Fruit fly (Drosophila melanogaster): ENCODE data around the gene CG14543.

The CG14543 gene

DNA sequence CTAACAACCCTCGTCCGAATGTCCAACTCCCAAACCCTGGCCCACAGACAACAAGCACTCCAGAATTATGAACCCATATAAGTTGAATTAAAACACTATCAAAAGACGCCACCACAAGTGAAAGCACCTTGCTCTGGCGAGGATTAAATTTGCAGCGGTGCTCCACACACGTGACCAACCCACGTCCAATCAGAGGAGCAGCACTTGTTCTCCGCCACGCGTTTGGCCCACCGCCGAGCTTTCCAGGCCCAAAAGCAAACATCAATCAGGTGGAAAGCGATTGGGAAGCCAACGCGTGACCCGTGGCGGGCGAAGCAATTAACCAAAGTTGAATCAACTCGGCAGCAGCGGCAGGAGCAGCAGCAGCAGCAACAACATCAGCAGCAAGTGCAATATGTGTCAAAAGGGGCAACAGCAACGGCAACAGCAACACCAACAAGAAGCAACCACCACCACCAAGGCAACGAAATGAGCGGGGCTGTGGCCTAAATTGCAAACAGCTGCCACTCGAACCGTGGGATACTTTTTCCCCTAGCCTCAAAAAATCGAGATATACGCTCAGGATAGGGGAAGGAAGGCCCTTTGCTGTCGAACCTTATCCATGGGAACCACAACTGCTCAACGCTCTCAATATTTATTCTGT is 24.3 kb upstream of the CG14543 start (continued):
- TF ChIP-seq CG7786 (GFP tag; optimal IDR thresholded peaks at IDR 0.05) (no peak), CG4360 (GFP tag; IDR thresholded peaks at IDR 0.05) (peak; percentile 91), ewg (GFP tag; optimal IDR thresholded peaks at IDR 0.05) (no peak), CG15514 (GFP tag; optimal IDR thresholded peaks at IDR 0.05) (no peak), CTCF (GFP tag; optimal IDR thresholded peaks at IDR 0.05) (no peak), Doc2 (GFP tag; IDR thresholded peaks at IDR 0.05) (no peak), dm (GFP tag; optimal IDR thresholded peaks at IDR 0.05) (no peak), z (GFP tag; IDR thresholded peaks at IDR 0.05) (peak; percentile 47; the same call in 1 of the 3 replicates), tgo (GFP tag; IDR thresholded peaks at IDR 0.05) (no peak), trem (tag; optimal IDR thresholded peaks at IDR 0.05) (no peak), gt (GFP tag; IDR thresholded peaks at IDR 0.05) (no peak), CG1529 (GFP tag; optimal IDR thresholded peaks at IDR 0.05) (no peak), CG4617 (GFP tag; optimal IDR thresholded peaks at IDR 0.05; ENCODE audit: borderline replicate concordance) (no peak), CG10543 (GFP tag; optimal IDR thresholded peaks at IDR 0.05) (no peak), cg (GFP tag; optimal IDR thresholded peaks at IDR 0.05) (peak; percentile 12), hbn (GFP tag; IDR thresholded peaks at IDR 0.05; ENCODE audit: partially characterized antibody) (no peak), CG16779 (GFP tag; IDR thresholded peaks at IDR 0.05) (no peak), CG3163 (GFP tag; optimal IDR thresholded peaks at IDR 0.05) (no peak), Lhr (GFP tag; optimal IDR thresholded peaks at IDR 0.05) (no peak)

DNA sequence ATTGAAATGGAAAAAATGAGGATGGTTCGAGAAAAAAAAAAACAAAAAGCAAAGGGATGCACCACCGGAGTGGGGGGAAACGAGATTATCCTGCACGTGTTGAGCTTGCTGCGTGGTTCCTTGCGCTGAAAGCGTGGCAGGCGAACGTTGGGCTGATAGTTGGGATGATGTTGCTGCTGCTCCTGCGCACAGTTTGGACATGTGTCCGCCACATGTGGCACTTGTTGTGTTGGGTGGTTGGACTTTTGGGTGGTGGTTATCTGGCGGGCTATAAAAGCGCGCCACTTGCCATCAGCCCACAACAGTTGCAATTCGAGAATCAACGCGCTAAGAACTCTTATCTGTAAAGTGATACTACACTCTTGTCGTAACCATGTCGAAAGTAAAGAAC is 23.8 kb upstream of the CG14543 start:
- TF ChIP-seq Atf6 (GFP tag; IDR thresholded peaks at IDR 0.05) (no peak), twi (tag; optimal IDR thresholded peaks at IDR 0.05) (peak; percentile 74), scrt (GFP tag; optimal IDR thresholded peaks at IDR 0.05) (peak; percentile 16), pros (GFP tag; optimal IDR thresholded peaks at IDR 0.05) (peak; percentile 41), CG5180 (GFP tag; optimal IDR thresholded peaks at IDR 0.05) (no peak), ewg (GFP tag; optimal IDR thresholded peaks at IDR 0.05) (peak; percentile 72), sens-2 (GFP tag; IDR thresholded peaks at IDR 0.05) (no peak), CG32772 (GFP tag; IDR thresholded peaks at IDR 0.05) (0 out of 2 replicates have a peak, but pooled peaks have one; percentile 15), btn (GFP tag; optimal IDR thresholded peaks at IDR 0.05) (no peak), Hey (tag; optimal IDR thresholded peaks at IDR 0.05) (peak; percentile 93), CG10274 (GFP tag; optimal IDR thresholded peaks at IDR 0.05) (no peak)

DNA sequence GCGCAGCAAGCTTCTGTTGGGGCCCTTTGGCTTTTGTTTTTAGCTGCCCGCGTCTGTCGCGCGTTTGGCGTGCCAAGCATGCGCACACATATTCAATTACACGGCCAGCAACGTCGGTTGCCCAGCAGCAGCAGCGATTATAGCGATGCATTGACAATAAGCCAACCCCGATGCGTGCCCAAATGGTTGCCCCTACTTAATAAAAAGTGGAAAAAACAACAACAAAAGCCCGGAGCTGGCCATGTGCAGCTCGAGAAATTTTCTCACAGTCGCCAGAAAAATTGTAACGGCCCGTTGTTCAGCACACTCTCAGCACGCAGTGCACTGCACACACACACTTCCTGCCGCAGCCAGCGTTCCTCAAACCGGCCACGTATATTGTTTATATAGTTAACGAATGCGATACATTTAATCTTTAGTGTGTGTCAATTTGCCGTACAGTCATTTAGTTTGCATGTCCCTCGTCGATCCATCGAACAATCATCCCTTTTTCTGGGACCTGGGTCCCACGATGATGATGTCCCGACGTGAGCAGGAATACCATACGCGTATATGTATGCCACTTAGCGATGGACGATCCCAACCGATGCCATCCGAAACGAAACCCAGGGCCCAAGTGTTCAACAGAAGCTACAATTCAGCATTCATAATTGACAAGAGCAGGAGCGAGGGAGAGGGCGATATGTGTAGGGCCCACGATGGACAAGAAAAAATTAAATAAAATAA is 21.6 kb upstream of the CG14543 start:
- TF ChIP-seq Hr78 (GFP tag; optimal IDR thresholded peaks at IDR 0.05): no peak
- no peak for TF ChIP-seq CTCF (GFP tag; optimal IDR thresholded peaks at IDR 0.05)
- TF ChIP-seq Antp (GFP tag; optimal IDR thresholded peaks at IDR 0.05): no peak
- TF ChIP-seq Spps (tag; optimal IDR thresholded peaks at IDR 0.05): no peak
- peak; percentile 1 for TF ChIP-seq oc (tag; optimal IDR thresholded peaks at IDR 0.05)
- TF ChIP-seq sisA (GFP tag; IDR thresholded peaks at IDR 0.05): no peak
- TF ChIP-seq lola (GFP tag; optimal IDR thresholded peaks at IDR 0.05): no peak
- no peak for TF ChIP-seq sug (tag; optimal IDR thresholded peaks at IDR 0.05)
- TF ChIP-seq Doc3 (GFP tag; IDR thresholded peaks at IDR 0.05; ENCODE audit: partially characterized antibody): no peak
- TF ChIP-seq CG33557 (GFP tag; optimal IDR thresholded peaks at IDR 0.05): peak; percentile 44
- TF ChIP-seq ewg (GFP tag; optimal IDR thresholded peaks at IDR 0.05): peak; percentile 31
- no peak for TF ChIP-seq CG6813 (GFP tag; optimal IDR thresholded peaks at IDR 0.05)
- no peak for TF ChIP-seq trem (tag; optimal IDR thresholded peaks at IDR 0.05)
- TF ChIP-seq run (tag; optimal IDR thresholded peaks at IDR 0.05): no peak
- TF ChIP-seq CG7745 (tag; optimal IDR thresholded peaks at IDR 0.05): peak; percentile 25
- TF ChIP-seq Meics (GFP tag; optimal IDR thresholded peaks at IDR 0.05): no peak
- TF ChIP-seq Myb (GFP tag; optimal IDR thresholded peaks at IDR 0.05): no peak
- peak; percentile 56 for TF ChIP-seq gsb-n (tag; optimal IDR thresholded peaks at IDR 0.05)
- no peak for TF ChIP-seq zen2 (GFP tag; IDR thresholded peaks at IDR 0.05; ENCODE audit: partially characterized antibody)
- TF ChIP-seq Nf-YB (GFP tag; optimal IDR thresholded peaks at IDR 0.05): no peak
